Worm (Caenorhabditis elegans): ENCODE data around the gene dld-1.

ce11 chrIV:14512405-14512804 is 48.1 kb downstream of the dld-1 start, which contains the start of gene Y57G11A.5:
- TF ChIP-seq let-526 (GFP tag; IDR thresholded peaks at IDR 0.05) (no peak), nhr-90 (tag; optimal IDR thresholded peaks at IDR 0.05) (no peak), ets-4 (GFP tag; optimal IDR thresholded peaks at IDR 0.05) (no peak), tbp1 (GFP tag; optimal IDR thresholded peaks at IDR 0.05) (no peak)
